Fruit fly (Drosophila melanogaster): ENCODE results near the gene Bka.

Bka gene

DNA sequence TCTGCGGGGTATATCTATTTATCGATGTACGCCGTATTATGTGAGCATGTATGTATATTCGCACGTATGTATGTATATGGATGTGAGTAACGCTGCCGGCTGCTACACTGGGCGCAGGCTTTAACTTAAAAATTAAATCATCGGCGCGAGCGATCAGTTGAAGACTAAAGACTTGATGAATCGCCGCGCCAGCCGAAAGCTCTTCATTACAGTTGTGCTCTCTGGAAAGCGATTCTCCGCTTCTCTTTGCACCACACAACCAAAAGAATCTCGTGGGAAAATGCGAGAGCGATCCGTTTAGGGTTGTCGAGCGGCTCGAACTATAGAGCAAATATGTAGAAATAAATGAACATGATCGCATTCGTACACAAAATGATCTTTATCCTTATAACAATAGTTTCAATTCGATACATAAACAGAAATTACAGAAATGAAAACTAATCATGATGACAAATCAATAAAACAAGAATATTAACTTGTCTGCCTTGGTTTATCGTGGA is 13.4 kb downstream of the Bka start, which contains the start of gene CG13124 (continued):
- TF ChIP-seq Nf-YC (tag; optimal IDR thresholded peaks at IDR 0.05) (peak; percentile 10), CG1647 (GFP tag; optimal IDR thresholded peaks at IDR 0.05) (no peak), Med (GFP tag) (peak; percentile 34), CG33213 (GFP tag; optimal IDR thresholded peaks at IDR 0.05) (no peak), C15 (GFP tag; IDR thresholded peaks at IDR 0.05) (no peak), CG12769 (tag; optimal IDR thresholded peaks at IDR 0.05) (peak; percentile 53), z (GFP tag; IDR thresholded peaks at IDR 0.05) (no peak), CG7271 (tag; optimal IDR thresholded peaks at IDR 0.05) (no peak), Doc2 (GFP tag; IDR thresholded peaks at IDR 0.05) (no peak), chm (GFP tag; IDR thresholded peaks at IDR 0.05) (peak; percentile 57; the same call in 1 of the 2 replicates), ap (GFP tag; IDR thresholded peaks at IDR 0.05) (0 out of 2 replicates have a peak, but pooled peaks have one; percentile 22), CG17328 (GFP tag; IDR thresholded peaks at IDR 0.05) (peak; percentile 38; the same call in 1 of the 2 replicates), salm (tag; optimal IDR thresholded peaks at IDR 0.05) (peak; percentile 16), Nf-YA (GFP tag; IDR thresholded peaks at IDR 0.05) (no peak), Dek (tag; optimal IDR thresholded peaks at IDR 0.05) (no peak), CG3281 (GFP tag; optimal IDR thresholded peaks at IDR 0.05) (peak; percentile 13), B-H2 (GFP tag; optimal IDR thresholded peaks at IDR 0.05) (peak; percentile 17), CG15479 (GFP tag; optimal IDR thresholded peaks at IDR 0.05) (no peak), Adf1 (GFP tag; IDR thresholded peaks at IDR 0.05) (peak; percentile 42; the same call in 1 of the 2 replicates), Deaf1 (tag; optimal IDR thresholded peaks at IDR 0.05) (peak; percentile 34), sima (GFP tag; optimal IDR thresholded peaks at IDR 0.05) (no peak), lab (GFP tag; optimal IDR thresholded peaks at IDR 0.05) (peak; percentile 50), sens (GFP tag) (peak; percentile 84), CG10543 (GFP tag; optimal IDR thresholded peaks at IDR 0.05) (peak; percentile 61), CG31365 (tag; optimal IDR thresholded peaks at IDR 0.05) (peak; percentile 40), CG2120 (GFP tag; optimal IDR thresholded peaks at IDR 0.05) (peak; percentile 46), insv (GFP tag; optimal IDR thresholded peaks at IDR 0.05) (no peak), CG15514 (GFP tag; optimal IDR thresholded peaks at IDR 0.05) (peak; percentile 43), gem (tag; optimal IDR thresholded peaks at IDR 0.05) (peak; percentile 37), Hmr (GFP tag; optimal IDR thresholded peaks at IDR 0.05) (peak; percentile 55), CG11504 (tag; optimal IDR thresholded peaks at IDR 0.05) (peak; percentile 5), Rfx (GFP tag; IDR thresholded peaks at IDR 0.05) (peak; percentile 74), CG1792 (GFP tag; optimal IDR thresholded peaks at IDR 0.05) (no peak), kay (GFP tag; optimal IDR thresholded peaks at IDR 0.05) (peak; percentile 43), CG9932 (GFP tag; IDR thresholded peaks at IDR 0.05) (peak; percentile 53), gsb (GFP tag; IDR thresholded peaks at IDR 0.05) (peak; percentile 7; the same call in 1 of the 2 replicates), ttk (GFP tag; IDR thresholded peaks at IDR 0.05) (no peak), CG8359 (GFP tag; optimal IDR thresholded peaks at IDR 0.05; ENCODE audit: borderline replicate concordance) (no peak), PHDP (tag; optimal IDR thresholded peaks at IDR 0.05) (peak; percentile 50), CG8290 (GFP tag; optimal IDR thresholded peaks at IDR 0.05) (no peak), CG8290 (tag; optimal IDR thresholded peaks at IDR 0.05) (peak in 1 of 2 experiments; percentile 46), tna (GFP tag; IDR thresholded peaks at IDR 0.05; ENCODE audit: partially characterized antibody) (0 out of 2 replicates have a peak, but pooled peaks have one; percentile 8), fd102C (GFP tag; optimal IDR thresholded peaks at IDR 0.05) (no peak), CG13287 (GFP tag; IDR thresholded peaks at IDR 0.05; ENCODE audit: partially characterized antibody) (peak; percentile 44), mirr (GFP tag; optimal IDR thresholded peaks at IDR 0.05) (peak; percentile 57), CG12391 (tag; optimal IDR thresholded peaks at IDR 0.05) (peak; percentile 5), ase (GFP tag; IDR thresholded peaks at IDR 0.05) (no peak), CG32532 (GFP tag; IDR thresholded peaks at IDR 0.05) (peak; percentile 73; the same call in 1 of the 2 replicates), Eip74EF (GFP tag; optimal IDR thresholded peaks at IDR 0.05) (no peak), CG17568 (GFP tag; optimal IDR thresholded peaks at IDR 0.05) (peak; percentile 50)
